Fruit fly (Drosophila melanogaster) whole organism, embryonic: ENCODE data around the gene CG14631.
A peak's percentile ranks its signal among the peaks of the same experiment; 100 is the strongest.

Experiments used
- Abd-B ChIP-seq: fragments of 200-800 bp; sonication (Bioruptor generic); optimal IDR thresholded peaks from 2 replicates; lab custom pipeline; 2018; ENCODE audit warnings: missing biosample characterization, mild to moderate bottlenecking, missing genetic modification characterization, moderate library complexity
- CG10209 ChIP-seq: fragments of 200-800 bp; sonication (Bioruptor generic); optimal IDR thresholded peaks from 3 replicates; lab custom pipeline; 2017; ENCODE audit warnings: missing biosample characterization, mild to moderate bottlenecking, missing genetic modification characterization, missing genetic modification reagents
- CG12236 ChIP-seq: fragments of 200-800 bp; sonication (Bioruptor generic); optimal IDR thresholded peaks from 2 replicates; lab custom pipeline; 2016; ENCODE audit warnings: missing biosample characterization, missing genetic modification characterization
- CG14050 ChIP-seq: fragments of 200-800 bp; sonication (Bioruptor generic); IDR thresholded peaks from 3 replicates; pipeline ENCODE4 v1.3.6; 2022; ENCODE audit warnings: missing biosample characterization, missing genetic modification characterization
- CG14965 ChIP-seq: fragments of 200-800 bp; sonication (Bioruptor generic); optimal IDR thresholded peaks from 2 replicates; lab custom pipeline; 2016; ENCODE audit warnings: missing biosample characterization, missing genetic modification characterization, borderline replicate concordance
- CG16813 ChIP-seq: fragments of 200-800 bp; sonication (Bioruptor generic); IDR thresholded peaks from 3 replicates; pipeline ENCODE4 v1.3.6; 2022; ENCODE audit warnings: missing biosample characterization, missing genetic modification characterization; ENCODE audit not compliant: partially characterized antibody
- CG17829 ChIP-seq: fragments of 200-800 bp; optimal IDR thresholded peaks from 2 replicates; lab custom pipeline; 2019; ENCODE audit warnings: missing biosample characterization, mild to moderate bottlenecking, missing genetic modification characterization, moderate library complexity
- CG31224 ChIP-seq: fragments of 200-800 bp; sonication (Bioruptor generic); IDR thresholded peaks from 2 replicates; pipeline ENCODE4 v1.3.6; 2022; ENCODE audit warnings: missing biosample characterization, missing genetic modification characterization
- CG3407 ChIP-seq: fragments of 200-800 bp; sonication (Bioruptor generic); optimal IDR thresholded peaks from 2 replicates; lab custom pipeline; 2018; ENCODE audit warnings: missing biosample characterization, mild to moderate bottlenecking, missing genetic modification characterization
- CG4328 ChIP-seq: fragments of 200-800 bp; sonication (Bioruptor generic); optimal IDR thresholded peaks from 3 replicates; lab custom pipeline; 2017; ENCODE audit warnings: missing biosample characterization, missing genetic modification reagents, missing genetic modification characterization
- CG4360 ChIP-seq: fragments of 200-800 bp; sonication (Bioruptor generic); IDR thresholded peaks from 2 replicates; pipeline ENCODE4 v1.3.6; 2022; ENCODE audit warnings: missing biosample characterization, missing genetic modification characterization
- CG4617 ChIP-seq: fragments of 200-800 bp; sonication (Bioruptor generic); optimal IDR thresholded peaks from 3 replicates; lab custom pipeline; 2016; ENCODE audit warnings: missing biosample characterization, missing genetic modification characterization, borderline replicate concordance
- CG4707 ChIP-seq: fragments of 200-800 bp; sonication (Bioruptor generic); optimal IDR thresholded peaks from 2 replicates; lab custom pipeline; 2018; ENCODE audit warnings: missing biosample characterization, mild to moderate bottlenecking, missing genetic modification characterization, moderate library complexity
- CG4820 ChIP-seq: fragments of 200-800 bp; sonication (Bioruptor generic); optimal IDR thresholded peaks from 3 replicates; lab custom pipeline; 2016; ENCODE audit warnings: missing biosample characterization, missing genetic modification characterization
- CG6689 ChIP-seq: fragments of 200-800 bp; sonication (Bioruptor generic); IDR thresholded peaks from 2 replicates; pipeline ENCODE4 v1.3.6; 2022; ENCODE audit warnings: missing biosample characterization, missing genetic modification characterization
- CG6765 ChIP-seq: fragments of 200-800 bp; sonication (Bioruptor generic); optimal IDR thresholded peaks from 3 replicates; lab custom pipeline; 2017; ENCODE audit warnings: missing biosample characterization, mild to moderate bottlenecking, missing genetic modification characterization
- CG7357 ChIP-seq: fragments of 200-800 bp; sonication (Bioruptor generic); IDR thresholded peaks from 3 replicates; pipeline ENCODE4 v1.3.6; 2022; ENCODE audit warnings: missing biosample characterization, missing genetic modification characterization
- CG9727 ChIP-seq: fragments of 200-800 bp; sonication (Bioruptor generic); optimal IDR thresholded peaks from 3 replicates; lab custom pipeline; 2017; ENCODE audit warnings: missing biosample characterization, mild to moderate bottlenecking, missing genetic modification characterization
- CG9817 ChIP-seq: fragments of 200-800 bp; sonication (Bioruptor generic); optimal IDR thresholded peaks from 2 replicates; lab custom pipeline; 2018; ENCODE audit warnings: missing biosample characterization, mild to moderate bottlenecking, missing genetic modification characterization, moderate library complexity
- Doc3 ChIP-seq: fragments of 200-800 bp; sonication (Bioruptor generic); IDR thresholded peaks from 3 replicates; pipeline ENCODE4 v1.3.6; 2022; ENCODE audit warnings: missing biosample characterization, missing genetic modification characterization; ENCODE audit not compliant: partially characterized antibody
- E2f1 ChIP-seq: fragments of 200-800 bp; sonication (Bioruptor generic); IDR thresholded peaks from 2 replicates; pipeline ENCODE4 v1.3.6; 2022; ENCODE audit warnings: missing biosample characterization, missing genetic modification characterization
- Gug ChIP-seq: fragments of 200-800 bp; sonication (Bioruptor generic); IDR thresholded peaks from 4 replicates; pipeline ENCODE4 v1.3.6; 2022; ENCODE audit warnings: missing biosample characterization, missing genetic modification characterization
- H2.0 ChIP-seq: fragments of 200-800 bp; sonication (Bioruptor generic); IDR thresholded peaks from 2 replicates; pipeline ENCODE4 v1.3.6; 2022; ENCODE audit warnings: missing biosample characterization, missing genetic modification characterization
- HLH3B ChIP-seq: fragments of 200-800 bp; sonication (Bioruptor generic); IDR thresholded peaks from 2 replicates; pipeline ENCODE4 v1.3.6; 2022; ENCODE audit warnings: missing biosample characterization, missing genetic modification characterization
- Hmx ChIP-seq: fragments of 200-800 bp; sonication (Bioruptor generic); optimal IDR thresholded peaks from 2 replicates; lab custom pipeline; 2016; ENCODE audit warnings: missing biosample characterization, missing genetic modification characterization
- Jarid2 ChIP-seq: fragments of 200-800 bp; sonication (Bioruptor generic); optimal IDR thresholded peaks from 3 replicates; lab custom pipeline; 2017; ENCODE audit warnings: mild to moderate bottlenecking, missing biosample characterization, missing genetic modification reagents, missing genetic modification characterization
- Med ChIP-seq: fragments of 200-800 bp; sonication (Bioruptor generic); peaks from one replicate; lab custom pipeline; 2016; ENCODE audit warnings: missing biosample characterization, missing genetic modification characterization, mild to moderate bottlenecking, inconsistent platforms, moderate library complexity
- Mes4 ChIP-seq: fragments of 200-800 bp; sonication (Bioruptor generic); optimal IDR thresholded peaks from 2 replicates; lab custom pipeline; 2016; ENCODE audit warnings: missing biosample characterization, missing genetic modification characterization
- Neu2 ChIP-seq: fragments of 200-800 bp; sonication (Bioruptor generic); optimal IDR thresholded peaks from 3 replicates; lab custom pipeline; 2016; ENCODE audit warnings: missing biosample characterization, missing genetic modification characterization, borderline replicate concordance
- Pdp1 ChIP-seq, 2 experiments: fragments of 200-800 bp; sonication (Bioruptor generic); optimal IDR thresholded peaks; 3 replicates each; lab custom pipeline; 2016; ENCODE audit warnings: missing biosample characterization in 2 of 2, missing genetic modification characterization in 2 of 2, mild to moderate bottlenecking in 1 of 2, moderate library complexity in 1 of 2
- Sry-β ChIP-seq: fragments of 200-800 bp; sonication (Bioruptor generic); optimal IDR thresholded peaks from 2 replicates; lab custom pipeline; 2018; ENCODE audit warnings: missing biosample characterization, mild to moderate bottlenecking, missing genetic modification characterization, moderate library complexity
- ase ChIP-seq: fragments of 200-800 bp; sonication (Bioruptor generic); IDR thresholded peaks from 3 replicates; pipeline ENCODE4 v1.3.6; 2022; ENCODE audit warnings: missing biosample characterization, missing genetic modification characterization
- grn ChIP-seq: fragments of 200-800 bp; sonication (Bioruptor generic); optimal IDR thresholded peaks from 3 replicates; lab custom pipeline; 2017; ENCODE audit warnings: missing biosample characterization, missing genetic modification characterization
- kay ChIP-seq: fragments of 200-800 bp; sonication (Bioruptor generic); optimal IDR thresholded peaks from 2 replicates; lab custom pipeline; 2016; ENCODE audit warnings: missing biosample characterization, missing genetic modification characterization
- lab ChIP-seq: fragments of 200-800 bp; sonication (Bioruptor generic); optimal IDR thresholded peaks from 3 replicates; lab custom pipeline; 2017; ENCODE audit warnings: missing biosample characterization, missing genetic modification characterization, mild to moderate bottlenecking, moderate library complexity, missing genetic modification reagents
- lbe ChIP-seq: fragments of 200-800 bp; sonication (Bioruptor generic); optimal IDR thresholded peaks from 2 replicates; lab custom pipeline; 2016; ENCODE audit warnings: missing biosample characterization, mild to moderate bottlenecking, missing genetic modification characterization
- mld ChIP-seq: fragments of 200-800 bp; sonication (Bioruptor generic); IDR thresholded peaks from 3 replicates; pipeline ENCODE4 v1.3.6; 2022; ENCODE audit warnings: missing biosample characterization, missing genetic modification characterization; ENCODE audit not compliant: partially characterized antibody
- oc ChIP-seq: fragments of 200-800 bp; sonication (Bioruptor generic); optimal IDR thresholded peaks from 2 replicates; lab custom pipeline; 2018; ENCODE audit warnings: missing biosample characterization, mild to moderate bottlenecking, missing genetic modification characterization, moderate library complexity
- pan ChIP-seq, 4 experiments: fragments of >200 bp in 3 of 4; fragments of 200-800 bp in 1 of 4; sonication (Bioruptor generic) in 1 of 4; optimal IDR thresholded peaks in 3 of 4; IDR thresholded peaks in 1 of 4; 2 replicates each; pipeline versions ENCODE4 v1.3.6 to Lab custom; 2017 to 2022; ENCODE audit warnings: missing biosample characterization in 2 of 4, missing genetic modification characterization in 2 of 4, mixed read lengths in 1 of 4
- pho ChIP-seq: fragments of 200-800 bp; sonication (Bioruptor generic); optimal IDR thresholded peaks from 2 replicates; lab custom pipeline; 2016; ENCODE audit warnings: missing biosample characterization, missing genetic modification characterization
- pnt ChIP-seq: fragments of 200-800 bp; sonication (Bioruptor generic); optimal IDR thresholded peaks from 3 replicates; lab custom pipeline; 2016; ENCODE audit warnings: missing biosample characterization, missing genetic modification characterization
- row ChIP-seq: fragments of 200-800 bp; sonication (Bioruptor generic); IDR thresholded peaks from 3 replicates; pipeline ENCODE4 v1.3.6; 2022; ENCODE audit warnings: missing biosample characterization, missing genetic modification characterization
- run ChIP-seq: fragments of 200-800 bp; sonication (Bioruptor generic); optimal IDR thresholded peaks from 3 replicates; lab custom pipeline; 2018; ENCODE audit warnings: missing biosample characterization, mild to moderate bottlenecking, missing genetic modification characterization
- scrt ChIP-seq: fragments of 200-800 bp; sonication (Bioruptor generic); optimal IDR thresholded peaks from 2 replicates; lab custom pipeline; 2018; ENCODE audit warnings: missing biosample characterization, mild to moderate bottlenecking, missing genetic modification characterization, moderate library complexity
- toy ChIP-seq: fragments of 200-800 bp; sonication (Bioruptor generic); IDR thresholded peaks from 2 replicates; pipeline ENCODE4 v1.3.6; 2022; ENCODE audit warnings: missing biosample characterization, missing genetic modification characterization
- wdn ChIP-seq: fragments of 200-800 bp; sonication (Bioruptor generic); IDR thresholded peaks from 2 replicates; pipeline ENCODE4 v1.3.6; 2022; ENCODE audit warnings: missing biosample characterization, missing genetic modification characterization
- wek ChIP-seq: fragments of 200-800 bp; sonication (Bioruptor generic); optimal IDR thresholded peaks from 3 replicates; lab custom pipeline; 2018; ENCODE audit warnings: missing biosample characterization, mild to moderate bottlenecking, missing genetic modification characterization, moderate library complexity
- zen ChIP-seq: fragments of 200-800 bp; sonication (Bioruptor generic); optimal IDR thresholded peaks from 3 replicates; lab custom pipeline; 2018; ENCODE audit warnings: missing biosample characterization, mild to moderate bottlenecking, missing genetic modification characterization, moderate library complexity

Gene CG14631

DNA sequence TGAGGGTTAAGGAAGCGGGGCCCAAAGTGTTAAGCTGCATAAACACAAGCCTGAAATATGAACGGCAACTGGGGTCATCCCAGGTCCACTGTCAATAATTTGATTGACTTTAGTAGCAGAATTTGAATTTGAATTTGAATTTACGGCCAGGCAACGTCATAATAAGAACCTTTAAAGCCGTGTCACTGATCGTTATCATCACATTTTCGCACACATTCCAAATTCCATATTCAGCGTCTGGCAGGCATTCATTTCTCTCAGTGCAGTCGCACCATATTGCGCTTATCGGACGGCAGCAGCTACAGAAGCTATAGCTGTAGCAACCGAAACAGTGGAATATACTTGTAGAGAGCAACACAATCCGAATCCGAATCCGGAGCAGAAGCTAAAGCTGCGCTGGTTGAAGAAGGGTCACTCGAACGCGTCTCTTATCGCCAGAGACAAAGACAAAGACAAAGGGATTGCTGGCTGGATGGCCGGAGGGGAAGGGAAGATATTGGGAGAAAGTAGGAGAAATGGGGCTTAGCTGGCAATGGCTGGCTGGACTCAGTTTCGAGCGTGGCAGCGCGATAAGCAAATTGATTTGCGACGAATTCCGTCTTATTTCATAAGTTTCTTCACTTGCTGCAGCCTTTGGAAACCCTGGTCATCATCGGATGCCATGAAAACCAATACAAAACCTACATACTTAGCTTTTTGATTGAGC is 41.0 kb downstream of the CG14631 start (continued):
- TF ChIP-seq CG4617 (GFP tag; lab: Kevin White, UChicago) (no peak), Gug (GFP tag; lab: Robert Waterston, UW) (no peak), Jarid2 (GFP tag; lab: Kevin White, UChicago) (no peak), zen (tag; lab: Kevin White, UChicago) (peak; percentile 48), CG4360 (GFP tag; lab: Robert Waterston, UW) (no peak), Neu2 (GFP tag; lab: Kevin White, UChicago) (no peak), Abd-B (peak; percentile 34), H2.0 (GFP tag; lab: Robert Waterston, UW) (no peak), CG16813 (GFP tag; lab: Robert Waterston, UW) (no peak), lab (peak; percentile 47), CG6689 (GFP tag; lab: Robert Waterston, UW) (peak; percentile 16; the same call in 1 of the 2 replicates), CG17829 (tag; lab: Kevin White, UChicago) (peak; percentile 29), row (peak; percentile 48; the same call in 2 of the 3 replicates), CG12236 (no peak), CG6765 (no peak), Med (peak; percentile 88), oc (tag; lab: Kevin White, UChicago) (peak; percentile 15), wdn (GFP tag; lab: Robert Waterston, UW) (0 out of 2 replicates have a peak, but pooled peaks have one; percentile 23), kay (GFP tag; lab: Kevin White, UChicago) (no peak), E2f1 (GFP tag; lab: Robert Waterston, UW) (no peak), toy (GFP tag; lab: Robert Waterston, UW) (no peak), Doc3 (GFP tag; lab: Robert Waterston, UW) (no peak), Mes4 (GFP tag; lab: Kevin White, UChicago) (no peak), scrt (no peak), pnt (GFP tag; lab: Kevin White, UChicago) (peak; percentile 47), CG7357 (GFP tag; lab: Robert Waterston, UW) (no peak), CG10209 (peak; percentile 37), run (tag; lab: Kevin White, UChicago) (no peak), Sry-β (GFP tag; lab: Kevin White, UChicago) (no peak), pho (GFP tag; lab: Kevin White, UChicago) (no peak), CG31224 (GFP tag; lab: Robert Waterston, UW) (no peak), CG4707 (GFP tag; lab: Kevin White, UChicago) (no peak), CG4328 (GFP tag; lab: Kevin White, UChicago) (no peak), ase (GFP tag; lab: Robert Waterston, UW) (peak; percentile 22; the same call in 1 of the 3 replicates), CG9727 (GFP tag; lab: Kevin White, UChicago) (peak; percentile 40), mld (no peak), CG3407 (GFP tag; lab: Kevin White, UChicago) (peak; percentile 4), wek (GFP tag; lab: Kevin White, UChicago) (no peak), Pdp1 (GFP tag; optimal IDR thresholded peaks at IDR 0.05; lab: Kevin White, UChicago) (peak in 1 of 2 experiments; percentile 40), CG14965 (GFP tag; lab: Kevin White, UChicago) (no peak), lbe (GFP tag; lab: Kevin White, UChicago) (peak; percentile 9), CG9817 (tag; lab: Kevin White, UChicago) (peak; percentile 31), pan (optimal IDR thresholded peaks at IDR 0.05; lab: Kevin White, UChicago) (no peak), pan (GFP tag; optimal IDR thresholded peaks at IDR 0.05 in 1 of 2, IDR thresholded peaks at IDR 0.05 in 1 of 2) (peak in 1 of 2 experiments; percentile 37), CG4820 (GFP tag; lab: Kevin White, UChicago) (peak; percentile 26), Hmx (no peak), grn (GFP tag; lab: Kevin White, UChicago) (no peak), CG14050 (GFP tag; lab: Robert Waterston, UW) (no peak), HLH3B (GFP tag; lab: Robert Waterston, UW) (peak; percentile 40; the same call in 1 of the 2 replicates)
